Worm (Caenorhabditis elegans) whole organism, mixed stage, embryonic: ENCODE results near the gene ugt-63.

ENCODE experiments used
- M03D4.4 ChIP-seq: sonication (generic microtip); optimal IDR thresholded peaks from 2 replicates; lab custom pipeline; 2017; ENCODE audit warnings: mild to moderate bottlenecking, missing genetic modification characterization, missing compliant biosample characterization
- bed-3 ChIP-seq: fragments of 200-800 bp; sonication (Bioruptor generic); optimal IDR thresholded peaks from 3 replicates; lab custom pipeline; 2018; ENCODE audit warnings: mild to moderate bottlenecking, missing genetic modification characterization, moderate library complexity, missing compliant biosample characterization
- blmp-1 ChIP-seq: fragments of 150-350 bp; optimal IDR thresholded peaks from 2 replicates; lab custom pipeline; 2014; ENCODE audit warnings: missing biosample characterization, missing genetic modification characterization
- ceh-39 ChIP-seq: fragments of 150-350 bp; optimal IDR thresholded peaks from 2 replicates; lab custom pipeline; 2014; ENCODE audit warnings: missing biosample characterization, missing genetic modification characterization
- ceh-43 ChIP-seq: fragments of 200-800 bp; sonication (Bioruptor generic); optimal IDR thresholded peaks from 2 replicates; lab custom pipeline; 2018; ENCODE audit warnings: mild to moderate bottlenecking, missing genetic modification characterization, moderate library complexity, missing compliant biosample characterization
- ceh-83 ChIP-seq: fragments of 200-800 bp; sonication (Bioruptor generic); optimal IDR thresholded peaks from 2 replicates; lab custom pipeline; 2018; ENCODE audit warnings: mild to moderate bottlenecking, missing genetic modification characterization, missing compliant biosample characterization
- cnd-1 ChIP-seq: fragments of 200-800 bp; sonication (Bioruptor generic); optimal IDR thresholded peaks from 2 replicates; lab custom pipeline; 2018; ENCODE audit warnings: mild to moderate bottlenecking, missing genetic modification characterization, missing compliant biosample characterization
- drap-1 ChIP-seq: fragments of 200-800 bp; sonication (Bioruptor generic); optimal IDR thresholded peaks from 3 replicates; lab custom pipeline; 2018; ENCODE audit warnings: mild to moderate bottlenecking, missing genetic modification characterization, missing compliant biosample characterization
- elt-1 ChIP-seq: sonication (generic microtip); optimal IDR thresholded peaks from 2 replicates; lab custom pipeline; 2017; ENCODE audit warnings: missing genetic modification characterization, mild to moderate bottlenecking, missing compliant biosample characterization, antibody characterized with exemption, moderate library complexity, borderline replicate concordance; ENCODE audit not compliant: insufficient read depth
- elt-3 ChIP-seq: fragments of 150-350 bp; optimal IDR thresholded peaks from 2 replicates; lab custom pipeline; 2014; ENCODE audit warnings: missing biosample characterization, missing genetic modification characterization
- flh-1 ChIP-seq: fragments of 200-800 bp; sonication (Bioruptor generic); optimal IDR thresholded peaks from 2 replicates; lab custom pipeline; 2018; ENCODE audit warnings: mild to moderate bottlenecking, missing genetic modification characterization, moderate library complexity, missing compliant biosample characterization
- ham-2 ChIP-seq: fragments of 200-800 bp; sonication (Bioruptor generic); optimal IDR thresholded peaks from 2 replicates; lab custom pipeline; 2018; ENCODE audit warnings: mild to moderate bottlenecking, missing genetic modification characterization, missing compliant biosample characterization
- hlh-1 ChIP-seq: fragments of 150-350 bp; optimal IDR thresholded peaks from 2 replicates; lab custom pipeline; 2014; ENCODE audit warnings: missing biosample characterization, missing genetic modification reagents, missing genetic modification characterization
- lin-13 ChIP-seq: fragments of 150-350 bp; optimal IDR thresholded peaks from 2 replicates; lab custom pipeline; 2014; ENCODE audit warnings: missing biosample characterization, missing genetic modification characterization
- lin-32 ChIP-seq: fragments of 200-800 bp; sonication (Bioruptor generic); optimal IDR thresholded peaks from 2 replicates; lab custom pipeline; 2018; ENCODE audit warnings: mild to moderate bottlenecking, missing genetic modification characterization, missing compliant biosample characterization
- lsy-2 ChIP-seq: fragments of 150-350 bp; optimal IDR thresholded peaks from 2 replicates; lab custom pipeline; 2014; ENCODE audit warnings: missing biosample characterization, missing genetic modification characterization
- mab-5 ChIP-seq: fragments of 150-350 bp; optimal IDR thresholded peaks from 2 replicates; lab custom pipeline; 2014; ENCODE audit warnings: missing biosample characterization, missing genetic modification characterization
- mep-1 ChIP-seq: fragments of 150-350 bp; optimal IDR thresholded peaks from 2 replicates; lab custom pipeline; 2017; ENCODE audit warnings: missing biosample characterization, missing genetic modification reagents, missing genetic modification characterization, inconsistent platforms
- mls-2 ChIP-seq: sonication (generic microtip); optimal IDR thresholded peaks from 2 replicates; lab custom pipeline; 2016; ENCODE audit warnings: mild to moderate bottlenecking, missing genetic modification characterization, moderate library complexity, missing compliant biosample characterization
- nhr-12 ChIP-seq: fragments of 150-350 bp; optimal IDR thresholded peaks from 2 replicates; lab custom pipeline; 2014; ENCODE audit warnings: missing biosample characterization, missing genetic modification characterization
- nhr-2 ChIP-seq: fragments of 150-350 bp; optimal IDR thresholded peaks from 2 replicates; lab custom pipeline; 2014; ENCODE audit warnings: missing biosample characterization, missing genetic modification characterization
- nhr-237 ChIP-seq: fragments of 150-350 bp; optimal IDR thresholded peaks from 2 replicates; lab custom pipeline; 2014; ENCODE audit warnings: missing biosample characterization, missing genetic modification characterization
- nhr-28 ChIP-seq: fragments of 150-350 bp; optimal IDR thresholded peaks from 2 replicates; lab custom pipeline; 2014; ENCODE audit warnings: missing biosample characterization, missing genetic modification characterization
- nhr-76 ChIP-seq: sonication (generic microtip); optimal IDR thresholded peaks from 2 replicates; lab custom pipeline; 2017; ENCODE audit warnings: missing biosample characterization, missing genetic modification characterization
- pha-4 ChIP-seq: fragments of 150-350 bp; optimal IDR thresholded peaks from 2 replicates; lab custom pipeline; 2018; ENCODE audit warnings: missing biosample characterization, missing genetic modification reagents, missing genetic modification characterization
- sem-2 ChIP-seq: fragments of 200-800 bp; sonication (Bioruptor generic); optimal IDR thresholded peaks from 2 replicates; lab custom pipeline; 2018; ENCODE audit warnings: mild to moderate bottlenecking, missing genetic modification characterization, missing compliant biosample characterization
- snpc-4 ChIP-seq: fragments of 150-350 bp; optimal IDR thresholded peaks from 2 replicates; lab custom pipeline; 2014; ENCODE audit warnings: missing biosample characterization, missing genetic modification characterization
- sptf-1 ChIP-seq: sonication (generic microtip); optimal IDR thresholded peaks from 2 replicates; lab custom pipeline; 2017; ENCODE audit warnings: mild to moderate bottlenecking, missing genetic modification characterization, moderate library complexity, missing compliant biosample characterization
- tbx-8 ChIP-seq: fragments of 200-800 bp; sonication (Bioruptor generic); optimal IDR thresholded peaks from 2 replicates; lab custom pipeline; 2018; ENCODE audit warnings: mild to moderate bottlenecking, missing genetic modification characterization, moderate library complexity, missing compliant biosample characterization
- unc-120 ChIP-seq: sonication (generic microtip); optimal IDR thresholded peaks from 2 replicates; lab custom pipeline; 2017; ENCODE audit warnings: missing genetic modification characterization, missing compliant biosample characterization; ENCODE audit not compliant: poor library complexity, severe bottlenecking
- unc-39 ChIP-seq: fragments of 150-350 bp; optimal IDR thresholded peaks from 2 replicates; lab custom pipeline; 2014; ENCODE audit warnings: missing biosample characterization, missing genetic modification characterization
- unc-62 ChIP-seq: fragments of 150-350 bp; optimal IDR thresholded peaks from 2 replicates; lab custom pipeline; 2014; ENCODE audit warnings: missing biosample characterization, missing genetic modification reagents, missing genetic modification characterization
- zip-8 ChIP-seq: fragments of 150-350 bp; optimal IDR thresholded peaks from 2 replicates; lab custom pipeline; 2014; ENCODE audit warnings: missing biosample characterization, missing genetic modification characterization
- ztf-11 ChIP-seq: fragments of 150-350 bp; optimal IDR thresholded peaks from 2 replicates; lab custom pipeline; 2014; ENCODE audit warnings: missing biosample characterization, missing genetic modification characterization

ugt-63 gene

DNA sequence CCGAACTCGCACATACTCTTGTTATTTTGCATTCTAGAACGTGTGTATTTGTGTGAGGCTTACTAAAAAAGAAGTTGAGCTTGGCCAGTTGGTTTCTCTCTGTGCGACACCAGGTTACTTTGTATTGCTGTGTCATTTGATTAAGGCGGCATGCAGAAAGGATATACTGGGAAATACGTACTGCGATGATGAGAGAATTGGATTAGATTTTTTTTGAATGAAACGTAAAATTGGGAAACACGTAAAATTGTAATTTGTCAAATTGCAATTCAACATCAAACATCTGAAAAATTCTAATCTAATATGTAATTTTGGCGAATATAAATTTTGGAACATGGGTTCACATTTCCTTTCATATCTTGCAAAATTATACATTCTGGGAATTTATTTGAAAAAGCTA is 33.2 kb upstream of the ugt-63 start, which contains the start of gene srh-129:
Gene srh-129 (minus strand): TSS at position 101 of the 400 bp plus-strand sequence.
- TF ChIP-seq lin-32 (no peak), ztf-11 (tag; lab: Kevin White, UChicago) (no peak), bed-3 (GFP tag; lab: Kevin White, UChicago) (no peak), M03D4.4 (tag; lab: Kevin White, UChicago) (no peak), ceh-43 (no peak), ceh-83 (GFP tag; lab: Kevin White, UChicago) (no peak), nhr-237 (tag; lab: Kevin White, UChicago) (no peak), tbx-8 (GFP tag; lab: Kevin White, UChicago) (no peak), flh-1 (no peak), nhr-76 (tag; lab: Kevin White, UChicago) (no peak), unc-62 (GFP tag; lab: Kevin White, UChicago) (no peak), nhr-2 (tag; lab: Kevin White, UChicago) (no peak), sem-2 (GFP tag; lab: Kevin White, UChicago) (no peak)

DNA sequence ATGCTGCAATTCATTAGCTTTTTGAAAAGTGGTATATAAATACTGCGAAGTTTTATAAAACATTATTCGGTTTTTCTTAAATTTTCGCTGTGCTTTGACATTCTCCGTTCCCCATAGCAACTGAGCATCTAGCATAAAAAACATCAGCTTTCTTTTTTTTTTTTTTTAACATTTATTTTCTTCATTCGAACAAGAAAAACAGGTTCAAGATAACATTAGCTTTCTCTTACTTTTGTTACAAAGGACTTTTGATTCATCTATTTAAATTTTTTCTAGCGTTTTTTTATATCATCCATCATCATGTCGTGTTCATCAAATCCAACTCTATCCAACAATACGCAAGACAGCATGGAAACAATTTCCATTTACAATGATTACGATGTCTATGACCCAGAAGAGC is 27.3 kb upstream of the ugt-63 start, which contains the start of gene F14F9.3:
Gene F14F9.3 (plus strand): TSS at position 301 of the 400 bp plus-strand sequence.
- TF ChIP-seq unc-120 (tag; lab: Kevin White, UChicago) = no peak
- no peak for TF ChIP-seq hlh-1 (tag; lab: Kevin White, UChicago)
- no peak for TF ChIP-seq M03D4.4 (tag; lab: Kevin White, UChicago)
- no peak for TF ChIP-seq lsy-2
- TF ChIP-seq zip-8 = no peak
- no peak for TF ChIP-seq elt-3
- TF ChIP-seq nhr-12 (tag; lab: Kevin White, UChicago) = no peak
- TF ChIP-seq pha-4 (tag; lab: Kevin White, UChicago) = no peak
- TF ChIP-seq ceh-39 = no peak
- TF ChIP-seq lin-13 (tag; lab: Kevin White, UChicago) = no peak
- TF ChIP-seq nhr-2 (tag; lab: Kevin White, UChicago) = no peak
- TF ChIP-seq sem-2 (GFP tag; lab: Kevin White, UChicago) = no peak
- no peak for TF ChIP-seq drap-1 (GFP tag; lab: Kevin White, UChicago)
- TF ChIP-seq, all 35 proteins: peak for 0

DNA sequence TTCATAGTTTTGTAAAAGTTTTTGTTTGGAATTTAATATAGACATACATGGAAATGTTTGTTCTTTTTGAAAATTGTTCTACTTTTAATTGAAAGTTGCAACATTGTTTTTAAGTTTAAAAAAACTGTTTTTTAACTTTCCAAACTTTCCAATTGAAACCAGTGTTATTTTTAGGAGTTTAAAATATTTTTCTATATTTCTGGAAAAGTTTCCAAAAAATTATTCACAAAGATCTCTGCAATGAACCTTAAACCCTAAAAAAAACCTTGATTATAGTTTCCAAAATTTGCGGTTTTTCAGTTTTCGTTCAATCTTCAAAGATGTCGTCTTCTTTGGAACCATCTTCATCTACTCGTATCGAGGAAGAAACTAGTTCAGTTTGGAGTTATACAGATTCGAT is 21.9 kb upstream of the ugt-63 start, which contains the start of gene F14F9.4:
Gene F14F9.4 (plus strand): TSS at position 301 of the 400 bp plus-strand sequence.
- no peak for TF ChIP-seq ztf-11 (tag; lab: Kevin White, UChicago)
- TF ChIP-seq cnd-1 (tag; lab: Kevin White, UChicago) = no peak
- no peak for TF ChIP-seq flh-1
- no peak for TF ChIP-seq nhr-12 (tag; lab: Kevin White, UChicago)
- no peak for TF ChIP-seq ceh-83 (GFP tag; lab: Kevin White, UChicago)
- no peak for TF ChIP-seq mls-2 (tag; lab: Kevin White, UChicago)
- no peak for TF ChIP-seq nhr-237 (tag; lab: Kevin White, UChicago)
- TF ChIP-seq lin-13 (tag; lab: Kevin White, UChicago) = no peak
- TF ChIP-seq blmp-1 (tag; lab: Kevin White, UChicago) = no peak
- TF ChIP-seq unc-39 (tag; lab: Kevin White, UChicago) = no peak
- no peak for TF ChIP-seq ham-2 (GFP tag; lab: Kevin White, UChicago)
- TF ChIP-seq elt-1 (tag; lab: Kevin White, UChicago) = no peak
- no peak for TF ChIP-seq hlh-1 (tag; lab: Kevin White, UChicago)
- no peak for TF ChIP-seq pha-4 (tag; lab: Kevin White, UChicago)
- TF ChIP-seq unc-62 (GFP tag; lab: Kevin White, UChicago) = no peak
- no peak for TF ChIP-seq mab-5
- TF ChIP-seq, all 35 proteins: peak for 0

DNA sequence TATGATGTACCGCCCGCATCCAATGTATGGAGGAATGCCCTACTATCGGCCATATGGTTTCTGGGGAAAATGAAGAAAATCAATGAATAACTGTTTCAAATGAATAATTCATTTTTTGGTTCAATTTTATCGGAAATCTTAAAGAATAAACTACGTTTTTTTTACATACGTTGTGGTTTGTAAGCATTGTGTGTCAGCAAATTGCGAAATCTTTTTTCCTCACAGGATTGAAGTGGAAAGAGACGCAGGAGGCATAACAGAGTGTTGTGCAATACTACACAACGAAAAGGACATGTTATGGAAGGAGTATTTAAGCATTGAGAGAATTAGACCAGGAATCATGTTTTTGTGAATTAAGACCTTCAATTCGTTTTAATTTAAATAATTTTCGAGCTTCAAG is 20.8 kb upstream of the ugt-63 start:
- TF ChIP-seq ceh-43 = no peak
- no peak for TF ChIP-seq nhr-12 (tag; lab: Kevin White, UChicago)
- TF ChIP-seq drap-1 (GFP tag; lab: Kevin White, UChicago) = no peak
- TF ChIP-seq hlh-1 (tag; lab: Kevin White, UChicago) = no peak
- TF ChIP-seq lin-13 (tag; lab: Kevin White, UChicago) = no peak
- no peak for TF ChIP-seq blmp-1 (tag; lab: Kevin White, UChicago)
- TF ChIP-seq unc-39 (tag; lab: Kevin White, UChicago) = no peak
- TF ChIP-seq zip-8 = no peak
- TF ChIP-seq lsy-2 = no peak
- no peak for TF ChIP-seq sptf-1 (tag; lab: Kevin White, UChicago)
- no peak for TF ChIP-seq mep-1 (tag; lab: Kevin White, UChicago)
- no peak for TF ChIP-seq lin-32
- TF ChIP-seq ham-2 (GFP tag; lab: Kevin White, UChicago) = no peak
- no peak for TF ChIP-seq nhr-28 (tag; lab: Kevin White, UChicago)
- no peak for TF ChIP-seq snpc-4 (tag; lab: Kevin White, UChicago)
